Fruit fly (Drosophila melanogaster) whole organism, embryonic: Measurements from ENCODE around the gene CG33332.

Source experiments
- Aef1 ChIP-seq: fragments of 200-800 bp; sonication (Bioruptor generic); IDR thresholded peaks from 3 replicates; pipeline ENCODE4 v1.3.6; 2022; ENCODE audit warnings: missing biosample characterization, missing genetic modification characterization
- Bgb ChIP-seq: fragments of 200-800 bp; sonication (Bioruptor generic); IDR thresholded peaks from 2 replicates; pipeline ENCODE4 v1.3.6; 2022; ENCODE audit warnings: missing biosample characterization, missing genetic modification characterization; ENCODE audit not compliant: partially characterized antibody
- Bteb2 ChIP-seq: fragments of 200-800 bp; sonication (Bioruptor generic); optimal IDR thresholded peaks from 2 replicates; lab custom pipeline; 2016; ENCODE audit warnings: missing biosample characterization, missing genetic modification characterization
- CG10321 ChIP-seq: fragments of 200-800 bp; sonication (Bioruptor generic); IDR thresholded peaks from 2 replicates; pipeline ENCODE4 v1.3.6; 2022; ENCODE audit warnings: missing biosample characterization, missing genetic modification characterization
- CG10565 ChIP-seq: fragments of 200-800 bp; sonication (Bioruptor generic); optimal IDR thresholded peaks from 3 replicates; lab custom pipeline; 2016; ENCODE audit warnings: missing biosample characterization, mild to moderate bottlenecking, missing genetic modification characterization
- CG11456 ChIP-seq: fragments of 200-800 bp; sonication (Bioruptor generic); IDR thresholded peaks from 3 replicates; pipeline ENCODE4 v1.3.6; 2022; ENCODE audit warnings: missing biosample characterization, missing genetic modification characterization
- CG12769 ChIP-seq: fragments of 200-800 bp; sonication (Bioruptor generic); optimal IDR thresholded peaks from 2 replicates; lab custom pipeline; 2019; ENCODE audit warnings: missing biosample characterization, mild to moderate bottlenecking, missing genetic modification characterization, moderate library complexity
- CG14441 ChIP-seq: fragments of 200-800 bp; sonication (Bioruptor generic); IDR thresholded peaks from 2 replicates; pipeline ENCODE4 v1.3.6; 2022; ENCODE audit warnings: missing biosample characterization, missing genetic modification characterization
- CG1602 ChIP-seq: fragments of 200-800 bp; sonication (Bioruptor generic); optimal IDR thresholded peaks from 3 replicates; lab custom pipeline; 2016; ENCODE audit warnings: missing biosample characterization, missing genetic modification characterization
- CG16813 ChIP-seq: fragments of 200-800 bp; sonication (Bioruptor generic); IDR thresholded peaks from 3 replicates; pipeline ENCODE4 v1.3.6; 2022; ENCODE audit warnings: missing biosample characterization, missing genetic modification characterization; ENCODE audit not compliant: partially characterized antibody
- CG17385 ChIP-seq: fragments of 200-800 bp; sonication (Bioruptor generic); optimal IDR thresholded peaks from 3 replicates; lab custom pipeline; 2018; ENCODE audit warnings: missing biosample characterization, mild to moderate bottlenecking, missing genetic modification characterization
- CG17568 ChIP-seq: fragments of 200-800 bp; sonication (Bioruptor generic); optimal IDR thresholded peaks from 2 replicates; lab custom pipeline; 2018; ENCODE audit warnings: missing biosample characterization, mild to moderate bottlenecking, missing genetic modification characterization, moderate library complexity
- CG17612 ChIP-seq: fragments of 200-800 bp; sonication (Bioruptor generic); IDR thresholded peaks from 2 replicates; pipeline ENCODE4 v1.3.6; 2022; ENCODE audit warnings: missing biosample characterization, missing genetic modification characterization
- CG2120 ChIP-seq: fragments of 200-800 bp; sonication (Bioruptor generic); optimal IDR thresholded peaks from 3 replicates; lab custom pipeline; 2016; ENCODE audit warnings: missing biosample characterization, missing genetic modification characterization
- CG2712 ChIP-seq: fragments of 200-800 bp; optimal IDR thresholded peaks from 3 replicates; lab custom pipeline; 2019; ENCODE audit warnings: missing biosample characterization, mild to moderate bottlenecking, missing genetic modification characterization, moderate library complexity
- CG32532 ChIP-seq: fragments of 200-800 bp; sonication (Bioruptor generic); IDR thresholded peaks from 2 replicates; pipeline ENCODE4 v1.3.6; 2022; ENCODE audit warnings: missing biosample characterization, missing genetic modification characterization
- CG42726 ChIP-seq: fragments of 200-800 bp; sonication (Bioruptor generic); IDR thresholded peaks from 2 replicates; pipeline ENCODE4 v1.3.6; 2022; ENCODE audit warnings: missing biosample characterization, missing genetic modification characterization; ENCODE audit not compliant: partially characterized antibody
- CG4282 ChIP-seq: fragments of 200-800 bp; sonication (Bioruptor generic); optimal IDR thresholded peaks from 2 replicates; lab custom pipeline; 2016; ENCODE audit warnings: missing biosample characterization, missing genetic modification characterization
- CG6175 ChIP-seq: fragments of 200-800 bp; sonication (Bioruptor generic); IDR thresholded peaks from 3 replicates; pipeline ENCODE4 v1.3.6; 2022; ENCODE audit warnings: missing biosample characterization, missing genetic modification characterization
- CG6854 ChIP-seq: fragments of 200-800 bp; sonication (Bioruptor generic); optimal IDR thresholded peaks from 3 replicates; lab custom pipeline; 2017; ENCODE audit warnings: missing biosample characterization, mild to moderate bottlenecking, missing genetic modification characterization
- CG7987 ChIP-seq: fragments of 200-800 bp; sonication (Bioruptor generic); optimal IDR thresholded peaks from 2 replicates; lab custom pipeline; 2018; ENCODE audit warnings: missing biosample characterization, mild to moderate bottlenecking, missing genetic modification characterization, moderate library complexity
- CG9797 ChIP-seq: fragments of 200-800 bp; sonication (Bioruptor generic); optimal IDR thresholded peaks from 3 replicates; lab custom pipeline; 2018; ENCODE audit warnings: missing biosample characterization, mild to moderate bottlenecking, missing genetic modification characterization
- HLH3B ChIP-seq: fragments of 200-800 bp; sonication (Bioruptor generic); IDR thresholded peaks from 2 replicates; pipeline ENCODE4 v1.3.6; 2022; ENCODE audit warnings: missing biosample characterization, missing genetic modification characterization
- HLHmδ ChIP-seq: fragments of 200-800 bp; sonication (Bioruptor generic); optimal IDR thresholded peaks from 2 replicates; lab custom pipeline; 2018; ENCODE audit warnings: missing biosample characterization, mild to moderate bottlenecking, missing genetic modification characterization, moderate library complexity
- Hey ChIP-seq: fragments of 200-800 bp; sonication (Bioruptor generic); optimal IDR thresholded peaks from 3 replicates; lab custom pipeline; 2018; ENCODE audit warnings: missing biosample characterization, mild to moderate bottlenecking, missing genetic modification characterization
- Mad ChIP-seq: fragments of 200-800 bp; sonication (Bioruptor generic); optimal IDR thresholded peaks from 2 replicates; lab custom pipeline; 2016; ENCODE audit warnings: missing biosample characterization, missing genetic modification characterization
- Max ChIP-seq: fragments of 200-800 bp; sonication (Bioruptor generic); optimal IDR thresholded peaks from 2 replicates; lab custom pipeline; 2016; ENCODE audit warnings: missing biosample characterization, mild to moderate bottlenecking, missing genetic modification characterization
- NK7.1 ChIP-seq: fragments of 200-800 bp; sonication (Bioruptor generic); optimal IDR thresholded peaks from 3 replicates; lab custom pipeline; 2016; ENCODE audit warnings: missing biosample characterization, missing genetic modification characterization
- Oli ChIP-seq: fragments of 200-800 bp; sonication (Bioruptor generic); optimal IDR thresholded peaks from 2 replicates; lab custom pipeline; 2018; ENCODE audit warnings: missing biosample characterization, mild to moderate bottlenecking, missing genetic modification characterization, moderate library complexity
- PHDP ChIP-seq: fragments of 200-800 bp; sonication (Bioruptor generic); optimal IDR thresholded peaks from 3 replicates; lab custom pipeline; 2018; ENCODE audit warnings: missing biosample characterization, mild to moderate bottlenecking, missing genetic modification characterization, moderate library complexity
- Rx ChIP-seq: fragments of 200-800 bp; sonication (Bioruptor generic); IDR thresholded peaks from 2 replicates; pipeline ENCODE4 v1.3.6; 2022; ENCODE audit warnings: missing biosample characterization, missing genetic modification characterization
- Side ChIP-seq: fragments of 200-800 bp; sonication (Bioruptor generic); optimal IDR thresholded peaks from 2 replicates; lab custom pipeline; 2016; ENCODE audit warnings: missing biosample characterization, missing genetic modification characterization
- ash1 ChIP-seq: fragments of 200-800 bp; sonication (Bioruptor generic); optimal IDR thresholded peaks from 2 replicates; lab custom pipeline; 2018; ENCODE audit warnings: missing biosample characterization, mild to moderate bottlenecking, missing genetic modification characterization
- crol ChIP-seq: fragments of 200-800 bp; sonication (Bioruptor generic); IDR thresholded peaks from 2 replicates; pipeline ENCODE4 v1.3.6; 2022; ENCODE audit warnings: missing biosample characterization, missing genetic modification characterization
- emc ChIP-seq: fragments of 200-800 bp; sonication (Bioruptor generic); optimal IDR thresholded peaks from 2 replicates; lab custom pipeline; 2016; ENCODE audit warnings: missing biosample characterization, missing genetic modification characterization
- esg ChIP-seq: fragments of 200-800 bp; sonication (Bioruptor generic); conservative IDR thresholded peaks from 2 replicates; pipeline ENCODE4 v1.3.6; 2022; ENCODE audit warnings: missing biosample characterization, missing genetic modification characterization
- fd3F ChIP-seq: fragments of 200-800 bp; sonication (Bioruptor generic); optimal IDR thresholded peaks from 2 replicates; lab custom pipeline; 2018; ENCODE audit warnings: missing biosample characterization, mild to moderate bottlenecking, missing genetic modification characterization, moderate library complexity
- fd96Cb ChIP-seq: fragments of 200-800 bp; sonication (Bioruptor generic); optimal IDR thresholded peaks from 2 replicates; lab custom pipeline; 2018; ENCODE audit warnings: missing biosample characterization, mild to moderate bottlenecking, missing genetic modification characterization, moderate library complexity
- fru ChIP-seq: fragments of >200 bp; optimal IDR thresholded peaks from 2 replicates; lab custom pipeline; 2017
- fu2 ChIP-seq: fragments of 200-800 bp; sonication (Bioruptor generic); optimal IDR thresholded peaks from 2 replicates; lab custom pipeline; 2016; ENCODE audit warnings: missing biosample characterization, missing genetic modification characterization
- gcm2 ChIP-seq: fragments of 200-800 bp; sonication (Bioruptor generic); optimal IDR thresholded peaks from 2 replicates; lab custom pipeline; 2016; ENCODE audit warnings: missing biosample characterization, missing genetic modification characterization
- hth ChIP-seq: fragments of >200 bp; optimal IDR thresholded peaks from 2 replicates; lab custom pipeline; 2017; ENCODE audit warnings: inconsistent platforms
- pb ChIP-seq: fragments of 200-800 bp; sonication (Bioruptor generic); optimal IDR thresholded peaks from 3 replicates; lab custom pipeline; 2016; ENCODE audit warnings: missing biosample characterization, missing genetic modification characterization
- pfk ChIP-seq: fragments of 200-800 bp; sonication (Bioruptor generic); optimal IDR thresholded peaks from 2 replicates; lab custom pipeline; 2018; ENCODE audit warnings: missing biosample characterization, mild to moderate bottlenecking, missing genetic modification characterization, moderate library complexity
- prd ChIP-seq, 3 experiments: fragments of >200 bp in 2 of 3; fragments of 200-800 bp in 1 of 3; sonication (Bioruptor generic) in 1 of 3; optimal IDR thresholded peaks in 2 of 3; IDR thresholded peaks in 1 of 3; 2 replicates in 2 of 3; 3 replicates in 1 of 3; pipeline versions ENCODE4 v1.3.6 to Lab custom; 2017 to 2022; ENCODE audit warnings: missing biosample characterization in 1 of 3, missing genetic modification characterization in 1 of 3
- pum ChIP-seq: fragments of 200-800 bp; sonication (Bioruptor generic); optimal IDR thresholded peaks from 2 replicates; lab custom pipeline; 2016; ENCODE audit warnings: missing biosample characterization, missing genetic modification characterization
- run ChIP-seq: fragments of 200-800 bp; sonication (Bioruptor generic); optimal IDR thresholded peaks from 3 replicates; lab custom pipeline; 2018; ENCODE audit warnings: missing biosample characterization, mild to moderate bottlenecking, missing genetic modification characterization
- scrt ChIP-seq: fragments of 200-800 bp; sonication (Bioruptor generic); optimal IDR thresholded peaks from 2 replicates; lab custom pipeline; 2018; ENCODE audit warnings: missing biosample characterization, mild to moderate bottlenecking, missing genetic modification characterization, moderate library complexity
- stc ChIP-seq: fragments of 200-800 bp; sonication (Bioruptor generic); IDR thresholded peaks from 2 replicates; pipeline ENCODE4 v1.3.6; 2022; ENCODE audit warnings: missing biosample characterization, missing genetic modification characterization
- tll ChIP-seq, 2 experiments: fragments of 200-800 bp in 1 of 2; fragments of >200 bp in 1 of 2; sonication (Bioruptor generic) in 1 of 2; optimal IDR thresholded peaks; 2 replicates each; lab custom pipeline; 2017 to 2019; ENCODE audit warnings: missing biosample characterization in 2 of 2, missing genetic modification characterization in 2 of 2, mild to moderate bottlenecking in 1 of 2, moderate library complexity in 1 of 2

Gene CG33332

dm6 chr3R:14853767-14854191 lies 32.5 kb upstream of the CG33332 start (continued):
- TF ChIP-seq CG2120 (GFP tag; lab: Kevin White, UChicago) (peak; percentile 49), hth (lab: Kevin White, UChicago) (no peak), CG10321 (GFP tag; lab: Robert Waterston, UW) (no peak), Side (GFP tag; lab: Kevin White, UChicago) (peak; percentile 59), CG6175 (GFP tag; lab: Robert Waterston, UW) (0 out of 3 replicates have a peak, but pooled peaks have one; percentile 37), Bgb (GFP tag; lab: Robert Waterston, UW) (peak; percentile 22; the same call in 1 of the 2 replicates), pum (GFP tag; lab: Kevin White, UChicago) (no peak), CG16813 (GFP tag; lab: Robert Waterston, UW) (0 out of 3 replicates have a peak, but pooled peaks have one; percentile 29), fd3F (GFP tag; lab: Kevin White, UChicago) (no peak), stc (GFP tag; lab: Robert Waterston, UW) (peak; percentile 24; the same call in 1 of the 2 replicates), CG1602 (GFP tag; lab: Kevin White, UChicago) (no peak), HLHmδ (GFP tag; lab: Kevin White, UChicago) (peak; percentile 62), tll (GFP tag; optimal IDR thresholded peaks at IDR 0.05; lab: Kevin White, UChicago) (peak in 1 of 2 experiments; percentile 97), Bteb2 (no peak), CG10565 (GFP tag; lab: Kevin White, UChicago) (no peak), pfk (GFP tag; lab: Kevin White, UChicago) (peak; percentile 85), CG9797 (GFP tag; lab: Kevin White, UChicago) (no peak), crol (GFP tag; lab: Robert Waterston, UW) (0 out of 2 replicates have a peak, but pooled peaks have one; percentile 12), run (tag; lab: Kevin White, UChicago) (no peak), CG17385 (GFP tag; lab: Kevin White, UChicago) (peak; percentile 68), emc (GFP tag; lab: Kevin White, UChicago) (no peak), CG4282 (GFP tag; lab: Kevin White, UChicago) (peak; percentile 33), CG17568 (GFP tag; lab: Kevin White, UChicago) (peak; percentile 63), CG7987 (peak; percentile 74), CG42726 (GFP tag; lab: Robert Waterston, UW) (no peak), prd (optimal IDR thresholded peaks at IDR 0.05; lab: Kevin White, UChicago) (no peak), prd (GFP tag; IDR thresholded peaks at IDR 0.05; lab: Robert Waterston, UW) (no peak), Hey (tag; lab: Kevin White, UChicago) (peak; percentile 38), HLH3B (no peak; the same call in 1 of the 2 replicates), CG2712 (tag; lab: Kevin White, UChicago) (no peak), fru (no peak), Oli (tag; lab: Kevin White, UChicago) (no peak), Aef1 (no peak), CG12769 (tag; lab: Kevin White, UChicago) (peak; percentile 71), gcm2 (peak; percentile 2), fu2 (GFP tag; lab: Kevin White, UChicago) (no peak), PHDP (tag; lab: Kevin White, UChicago) (peak; percentile 63), CG17612 (GFP tag; lab: Robert Waterston, UW) (no peak), CG32532 (peak; percentile 86; the same call in 1 of the 2 replicates), esg (no peak), CG6854 (GFP tag; lab: Kevin White, UChicago) (peak; percentile 79), CG11456 (GFP tag; lab: Robert Waterston, UW) (0 out of 3 replicates have a peak, but pooled peaks have one; percentile 41), Mad (no peak), Max (no peak), Rx (GFP tag; lab: Robert Waterston, UW) (no peak), scrt (GFP tag; lab: Kevin White, UChicago) (peak; percentile 69), CG14441 (GFP tag; lab: Robert Waterston, UW) (no peak), fd96Cb (no peak), NK7.1 (GFP tag; lab: Kevin White, UChicago) (no peak), ash1 (no peak), pb (GFP tag; lab: Kevin White, UChicago) (peak; percentile 41)
